Worm (Caenorhabditis elegans) whole organism, young adult: ENCODE results near the gene F40G9.12.
A peak's percentile ranks its signal among the peaks of the same experiment; 100 is the strongest.

Experiments
- B0035.1 ChIP-seq: sonication (generic microtip); optimal IDR thresholded peaks from 2 replicates; lab custom pipeline; 2016; ENCODE audit warnings: missing genetic modification characterization, mild to moderate bottlenecking, missing compliant biosample characterization, missing genotype, missing genetic modification reagents
- D2030.7 ChIP-seq: fragments of 200-800 bp; sonication (Bioruptor generic); IDR thresholded peaks from 2 replicates; pipeline ENCODE4 v1.3.6; 2022; ENCODE audit warnings: missing genetic modification reagents, missing genetic modification characterization, missing compliant biosample characterization
- F33H1.4 ChIP-seq: fragments of 200-800 bp; sonication (Bioruptor generic); IDR thresholded peaks from 2 replicates; pipeline ENCODE4 v1.3.6; 2022; ENCODE audit warnings: missing genetic modification reagents, missing genetic modification characterization, missing compliant biosample characterization
- F37B4.10 ChIP-seq: fragments of 200-800 bp; sonication (Bioruptor generic); IDR thresholded peaks from 2 replicates; pipeline ENCODE4 v1.3.6; 2022; ENCODE audit warnings: missing genetic modification characterization, missing compliant biosample characterization
- F39B2.1 ChIP-seq: fragments of 200-800 bp; sonication (Bioruptor generic); IDR thresholded peaks from 2 replicates; pipeline ENCODE4 v1.3.6; 2022; ENCODE audit warnings: missing genetic modification reagents, missing genetic modification characterization, missing compliant biosample characterization
- F55B11.4 ChIP-seq: sonication (generic microtip); optimal IDR thresholded peaks from 2 replicates; lab custom pipeline; 2016; ENCODE audit warnings: missing compliant biosample characterization, missing genetic modification characterization, borderline replicate concordance; ENCODE audit not compliant: insufficient read depth
- F57A8.1 ChIP-seq: fragments of 200-800 bp; sonication (Bioruptor generic); optimal IDR thresholded peaks from 2 replicates; lab custom pipeline; 2018; ENCODE audit warnings: mild to moderate bottlenecking, missing genetic modification characterization, moderate library complexity, missing compliant biosample characterization
- aptf-2 ChIP-seq: fragments of 200-800 bp; sonication (Bioruptor generic); conservative IDR thresholded peaks from 2 replicates; pipeline ENCODE4 v1.3.6; 2022; ENCODE audit warnings: missing genetic modification reagents, missing genetic modification characterization, missing compliant biosample characterization
- aptf-3 ChIP-seq: fragments of 200-800 bp; sonication (Bioruptor generic); IDR thresholded peaks from 2 replicates; pipeline ENCODE4 v1.3.6; 2022; ENCODE audit warnings: missing genetic modification characterization, missing compliant biosample characterization
- atf-7 ChIP-seq: sonication (generic microtip); optimal IDR thresholded peaks from 2 replicates; lab custom pipeline; 2017; ENCODE audit warnings: mild to moderate bottlenecking, missing genetic modification characterization, missing compliant biosample characterization
- athp-1 ChIP-seq: sonication (generic microtip); optimal IDR thresholded peaks from 2 replicates; lab custom pipeline; 2017; ENCODE audit warnings: mild to moderate bottlenecking, missing genetic modification characterization, missing compliant biosample characterization
- attf-3 ChIP-seq: fragments of 200-800 bp; sonication (Bioruptor generic); conservative IDR thresholded peaks from 2 replicates; pipeline ENCODE4 v1.3.6; 2022; ENCODE audit warnings: missing genetic modification reagents, missing genetic modification characterization, missing compliant biosample characterization
- attf-6 ChIP-seq: fragments of 200-800 bp; sonication (Bioruptor generic); IDR thresholded peaks from 2 replicates; pipeline ENCODE4 v1.3.6; 2022; ENCODE audit warnings: missing genetic modification reagents, missing genetic modification characterization, missing compliant biosample characterization
- bed-1 ChIP-seq: fragments of 200-800 bp; sonication (Bioruptor generic); IDR thresholded peaks from 2 replicates; pipeline ENCODE4 v1.3.6; 2022; ENCODE audit warnings: missing genetic modification reagents, missing genetic modification characterization, missing compliant biosample characterization
- ccch-3 ChIP-seq: fragments of 200-800 bp; sonication (Bioruptor generic); optimal IDR thresholded peaks from 2 replicates; lab custom pipeline; 2018; ENCODE audit warnings: mild to moderate bottlenecking, missing genetic modification characterization, missing compliant biosample characterization
- die-1 ChIP-seq: sonication (generic microtip); optimal IDR thresholded peaks from 2 replicates; lab custom pipeline; 2016; ENCODE audit warnings: missing genotype, mild to moderate bottlenecking, missing genetic modification characterization, missing compliant biosample characterization
- efl-1 ChIP-seq: fragments of 150-350 bp; optimal IDR thresholded peaks from 2 replicates; lab custom pipeline; 2014; ENCODE audit warnings: missing biosample characterization, missing genetic modification reagents, missing genetic modification characterization
- ets-4 ChIP-seq: fragments of 200-800 bp; sonication (Bioruptor generic); optimal IDR thresholded peaks from 2 replicates; lab custom pipeline; 2018; ENCODE audit warnings: mild to moderate bottlenecking, missing genetic modification characterization, missing compliant biosample characterization
- hlh-26 ChIP-seq: fragments of 200-800 bp; sonication (Bioruptor generic); conservative IDR thresholded peaks from 2 replicates; pipeline ENCODE4 v1.3.6; 2022; ENCODE audit warnings: missing genetic modification reagents, missing genetic modification characterization, missing compliant biosample characterization
- let-526 ChIP-seq: fragments of 200-800 bp; sonication (Bioruptor generic); IDR thresholded peaks from 2 replicates; pipeline ENCODE4 v1.3.6; 2022; ENCODE audit warnings: missing genetic modification reagents, missing genetic modification characterization, missing compliant biosample characterization
- let-607 ChIP-seq, 2 experiments: fragments of 200-800 bp in 1 of 2; sonication (Bioruptor generic) in 1 of 2; sonication (generic microtip) in 1 of 2; optimal IDR thresholded peaks; 2 replicates each; lab custom pipeline; 2016 to 2018; ENCODE audit warnings: mild to moderate bottlenecking in 2 of 2, missing compliant biosample characterization in 2 of 2, missing genetic modification characterization in 2 of 2, moderate library complexity in 2 of 2, missing genotype in 1 of 2
- lin-26 ChIP-seq: fragments of 200-800 bp; sonication (Bioruptor generic); IDR thresholded peaks from 2 replicates; pipeline ENCODE4 v1.3.6; 2022; ENCODE audit warnings: missing genetic modification reagents, missing genetic modification characterization, missing compliant biosample characterization
- lin-54 ChIP-seq: fragments of 200-800 bp; sonication (Bioruptor generic); optimal IDR thresholded peaks from 2 replicates; lab custom pipeline; 2018; ENCODE audit warnings: mild to moderate bottlenecking, missing genetic modification characterization, missing compliant biosample characterization
- mel-28 ChIP-seq: sonication (generic microtip); optimal IDR thresholded peaks from 2 replicates; lab custom pipeline; 2016; ENCODE audit warnings: borderline replicate concordance, mild to moderate bottlenecking, missing genetic modification characterization, missing compliant biosample characterization
- mes-4 ChIP-seq: sonication (generic microtip); optimal IDR thresholded peaks from 2 replicates; lab custom pipeline; 2016; ENCODE audit warnings: missing genotype, missing genetic modification characterization, missing compliant biosample characterization
- nfya-1 ChIP-seq: sonication (generic microtip); optimal IDR thresholded peaks from 2 replicates; lab custom pipeline; 2017; ENCODE audit warnings: antibody characterized with exemption, missing compliant biosample characterization, missing genetic modification characterization, borderline replicate concordance; ENCODE audit not compliant: insufficient read depth
- nfya-2 ChIP-seq: fragments of 200-800 bp; sonication (Bioruptor generic); IDR thresholded peaks from 2 replicates; pipeline ENCODE4 v1.3.6; 2022; ENCODE audit warnings: missing genetic modification reagents, missing genetic modification characterization, missing compliant biosample characterization
- nhr-120 ChIP-seq: fragments of 200-800 bp; sonication (Bioruptor generic); IDR thresholded peaks from 2 replicates; pipeline ENCODE4 v1.3.6; 2022; ENCODE audit warnings: missing genetic modification characterization, missing compliant biosample characterization
- nhr-80 ChIP-seq: sonication (generic microtip); optimal IDR thresholded peaks from 2 replicates; lab custom pipeline; 2016; ENCODE audit warnings: missing genetic modification characterization, missing compliant biosample characterization
- nhr-90 ChIP-seq: sonication (generic microtip); optimal IDR thresholded peaks from 2 replicates; lab custom pipeline; 2016; ENCODE audit warnings: missing genotype, mild to moderate bottlenecking, missing genetic modification characterization, missing compliant biosample characterization
- pbrm-1 ChIP-seq: fragments of 200-800 bp; sonication (Bioruptor generic); IDR thresholded peaks from 2 replicates; pipeline ENCODE4 v1.3.6; 2022; ENCODE audit warnings: missing genetic modification reagents, missing genetic modification characterization, missing compliant biosample characterization
- sdz-38 ChIP-seq: sonication (generic microtip); optimal IDR thresholded peaks from 2 replicates; lab custom pipeline; 2016; ENCODE audit warnings: missing genotype, missing genetic modification characterization, missing compliant biosample characterization
- snpc-4 ChIP-seq, 5 experiments: fragments of 150-350 bp in 1 of 5; sonication (generic microtip) in 4 of 5; optimal IDR thresholded peaks; 2 replicates each; lab custom pipeline; 2014 to 2018; ENCODE audit warnings: missing genetic modification characterization in 5 of 5, missing biosample characterization in 3 of 5, antibody characterized with exemption in 2 of 5, mild to moderate bottlenecking in 2 of 5, missing compliant biosample characterization in 2 of 5, missing genotype in 2 of 5, moderate library complexity in 2 of 5, missing genetic modification reagents in 1 of 5
- tbp1 ChIP-seq: fragments of 200-800 bp; sonication (Bioruptor generic); optimal IDR thresholded peaks from 2 replicates; lab custom pipeline; 2018; ENCODE audit warnings: mild to moderate bottlenecking, missing genetic modification characterization, missing compliant biosample characterization
- tbx-9 ChIP-seq: sonication (generic microtip); optimal IDR thresholded peaks from 2 replicates; lab custom pipeline; 2016; ENCODE audit warnings: borderline replicate concordance, missing genetic modification characterization, inconsistent platforms, missing compliant biosample characterization
- ztf-3 ChIP-seq: fragments of 200-800 bp; sonication (Bioruptor generic); optimal IDR thresholded peaks from 2 replicates; lab custom pipeline; 2018; ENCODE audit warnings: mild to moderate bottlenecking, missing genetic modification characterization, missing compliant biosample characterization
- ztf-6 ChIP-seq: fragments of 200-800 bp; sonication (Bioruptor generic); IDR thresholded peaks from 2 replicates; pipeline ENCODE4 v1.3.6; 2022; ENCODE audit warnings: missing genetic modification reagents, missing genetic modification characterization, missing compliant biosample characterization

The F40G9.12 gene

DNA sequence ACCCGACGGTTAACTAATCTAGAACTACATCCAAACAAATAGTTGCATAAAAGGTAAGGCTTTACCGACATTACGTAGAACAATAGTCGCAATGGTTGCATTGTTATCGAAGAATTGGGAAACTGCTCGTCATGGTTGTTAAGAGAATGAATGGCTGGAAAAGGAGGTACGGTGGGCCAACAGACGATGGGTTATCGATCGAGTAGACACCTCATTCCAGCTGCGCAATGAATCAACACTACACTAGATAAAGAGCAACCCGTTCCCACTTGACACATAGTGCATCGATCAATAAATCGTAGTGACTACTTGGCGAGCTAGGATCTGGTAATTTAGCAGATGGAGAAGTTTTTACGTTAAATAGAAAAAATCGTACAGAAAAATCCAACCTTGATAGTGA lies 26.6 kb upstream of the F40G9.12 start, which contains the start of the genes T17A3.12 and fbxb-83:
Gene T17A3.12 (minus strand): TSS at position 101 of the 400 bp plus-strand sequence.
Gene fbxb-83 (minus strand): TSS at position 134 of the 400 bp plus-strand sequence.
- TF ChIP-seq F57A8.1 (GFP tag; lab: Kevin White, UChicago) (no peak), tbp1 (GFP tag; lab: Kevin White, UChicago) (no peak), aptf-3 (GFP tag; lab: Robert Waterston, UW) (no peak), athp-1 (no peak), B0035.1 (tag; lab: Kevin White, UChicago) (no peak), nhr-120 (no peak), sdz-38 (no peak), nhr-90 (tag; lab: Kevin White, UChicago) (no peak), ztf-3 (GFP tag; lab: Kevin White, UChicago) (no peak), F33H1.4 (no peak), mes-4 (tag; lab: Kevin White, UChicago) (no peak)

- no peak for TF ChIP-seq nfya-1
- no peak for TF ChIP-seq efl-1 (GFP tag; lab: Kevin White, UChicago)
- TF ChIP-seq nhr-80, result no peak
- no peak for TF ChIP-seq attf-6 (GFP tag; lab: Robert Waterston, UW)
- no peak for TF ChIP-seq F37B4.10 (GFP tag; lab: Robert Waterston, UW)
- TF ChIP-seq let-526 (GFP tag; lab: Robert Waterston, UW), result no peak
- TF ChIP-seq aptf-3 (GFP tag; lab: Robert Waterston, UW), result no peak
- TF ChIP-seq D2030.7, result no peak
- TF ChIP-seq, all 124 proteins: peak for 0
Measured at ce11 chrIII:146369-146768, 25.3 kb upstream of the F40G9.12 start, which contains the start of gene fbxb-84. TSS of gene fbxb-84 (minus strand) at chrIII:146469.

DNA sequence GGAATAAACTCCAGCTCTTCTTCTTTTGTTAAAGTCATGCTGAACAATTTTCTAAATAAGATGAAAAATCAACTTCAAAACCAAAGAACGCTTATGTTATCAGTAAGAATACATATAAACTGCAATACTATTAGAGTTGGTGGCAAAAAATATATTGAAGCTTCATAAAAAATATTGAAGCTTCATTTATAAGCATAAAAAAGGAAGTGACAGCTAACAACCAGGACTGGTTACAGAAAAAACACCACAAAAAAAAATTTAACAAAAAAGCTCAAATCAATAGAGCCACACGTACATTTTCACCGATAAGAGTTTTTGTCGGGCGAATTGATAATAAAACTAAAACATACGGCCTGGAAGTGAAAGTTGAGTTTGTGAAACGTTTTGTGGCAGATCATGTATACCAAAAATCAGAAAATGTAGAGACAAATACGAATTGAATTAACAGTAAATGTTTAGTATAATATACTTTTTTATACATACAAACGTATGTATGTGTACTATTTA lies 24.0 kb upstream of the F40G9.12 start, which contains the start of gene sqst-5:
Gene sqst-5 (minus strand): TSS at position 51 of the 507 bp plus-strand sequence.
- TF ChIP-seq attf-6 (GFP tag; lab: Robert Waterston, UW), result no peak
- no peak for TF ChIP-seq let-607 (tag; optimal IDR thresholded peaks at IDR 0.05; lab: Kevin White, UChicago)
- TF ChIP-seq nhr-80, result peak; percentile 69
- no peak for TF ChIP-seq mel-28 (tag; lab: Kevin White, UChicago)
- no peak for TF ChIP-seq F39B2.1 (GFP tag; lab: Robert Waterston, UW)
- no peak for TF ChIP-seq pbrm-1 (GFP tag; lab: Robert Waterston, UW)
- TF ChIP-seq ztf-6 (GFP tag; lab: Robert Waterston, UW), result no peak

DNA sequence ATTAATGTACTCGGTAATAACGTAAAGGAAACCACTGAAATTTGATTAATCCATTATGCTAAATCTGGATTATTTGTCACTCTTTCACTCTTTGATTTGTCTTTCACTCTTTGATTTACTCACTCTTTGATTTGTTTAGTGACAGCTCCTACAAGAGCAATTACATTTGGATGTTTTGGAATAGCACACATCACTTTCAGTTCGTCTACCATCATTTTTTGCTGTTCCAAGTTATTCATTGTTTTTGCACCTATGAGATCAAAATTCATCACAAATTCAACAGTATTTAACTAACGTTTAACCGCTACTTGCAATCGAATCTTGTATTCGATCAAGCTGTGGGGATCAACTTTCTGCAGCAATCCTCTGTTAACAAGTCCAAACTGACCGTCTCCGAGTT lies 22.5 kb upstream of the F40G9.12 start:
- TF ChIP-seq nhr-90 (tag; lab: Kevin White, UChicago) (no peak), ets-4 (no peak), F55B11.4 (tag; lab: Kevin White, UChicago) (no peak), die-1 (tag; lab: Kevin White, UChicago) (no peak), nfya-2 (GFP tag; lab: Robert Waterston, UW) (no peak), nfya-1 (no peak), F37B4.10 (GFP tag; lab: Robert Waterston, UW) (no peak), F57A8.1 (GFP tag; lab: Kevin White, UChicago) (no peak), atf-7 (tag; lab: Kevin White, UChicago) (no peak), attf-3 (GFP tag; lab: Robert Waterston, UW) (no peak), tbx-9 (no peak), lin-54 (GFP tag; lab: Kevin White, UChicago) (no peak)

DNA sequence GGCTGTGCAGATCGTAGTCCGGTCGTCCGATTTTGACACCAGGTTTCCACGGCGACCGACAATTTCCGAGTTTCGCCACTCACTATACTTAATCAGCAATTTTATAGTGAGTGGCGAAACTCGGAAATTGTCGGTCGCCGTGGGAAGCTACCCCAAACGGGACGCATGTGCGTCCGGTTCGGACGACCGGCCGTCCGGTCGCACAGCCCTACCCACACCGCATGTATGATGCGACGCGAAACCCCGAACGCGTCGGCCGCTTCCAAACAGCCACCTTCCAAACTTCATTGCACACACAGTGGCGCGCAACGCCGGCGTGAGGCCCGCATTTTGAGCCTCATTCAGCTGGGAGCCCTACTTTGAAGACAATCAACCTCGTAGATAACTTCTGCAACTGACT lies 20.6 kb upstream of the F40G9.12 start:
- TF ChIP-seq ztf-6 (GFP tag; lab: Robert Waterston, UW) (0 out of 2 replicates have a peak, but pooled peaks have one; percentile 12), aptf-2 (GFP tag; lab: Robert Waterston, UW) (no peak), F37B4.10 (GFP tag; lab: Robert Waterston, UW) (0 out of 2 replicates have a peak, but pooled peaks have one; percentile 51), bed-1 (no peak), hlh-26 (GFP tag; lab: Robert Waterston, UW) (no peak), ccch-3 (GFP tag; lab: Kevin White, UChicago) (no peak), snpc-4 (GFP tag; optimal IDR thresholded peaks at IDR 0.05; lab: Kevin White, UChicago) (no peak), snpc-4 (tag; optimal IDR thresholded peaks at IDR 0.05; lab: Kevin White, UChicago) (peak in 2 of 4 experiments; percentile 67 to 85), lin-26 (GFP tag; lab: Robert Waterston, UW) (0 out of 2 replicates have a peak, but pooled peaks have one; percentile 30)
- TF ChIP-seq, all 124 proteins: peak for 4
